Fruit fly (Drosophila melanogaster): ENCODE data around the gene Scgbeta.

DNA sequence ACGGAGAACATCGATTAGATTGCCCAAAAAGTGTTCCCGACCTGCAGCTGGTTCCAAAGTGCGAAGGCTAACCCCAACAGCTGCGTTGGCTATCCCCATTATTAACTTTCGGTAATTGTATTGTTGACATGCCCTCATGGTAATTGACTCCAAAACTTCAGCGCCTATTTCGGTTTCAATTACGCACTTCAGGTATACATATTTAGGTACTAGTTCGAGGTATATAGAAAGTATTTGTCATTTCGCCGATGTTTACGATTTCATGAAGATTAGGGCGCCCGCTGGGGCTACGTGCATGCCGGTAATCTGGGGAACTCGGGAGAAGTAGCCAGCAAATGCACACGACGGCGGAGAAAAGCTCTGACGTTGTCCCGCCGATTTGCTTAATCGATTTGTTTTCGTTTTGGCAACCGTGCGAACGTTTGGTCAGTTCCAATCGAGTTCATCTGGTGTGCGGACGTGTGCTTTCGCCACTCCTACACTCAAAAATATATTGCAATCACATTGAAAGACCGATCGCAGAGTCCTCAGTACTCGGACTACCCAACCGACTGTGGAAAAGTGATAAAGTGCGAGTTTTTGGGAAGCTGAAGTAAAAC, 18.9 kb upstream of the Scgbeta start:
- TF ChIP-seq psq (optimal IDR thresholded peaks at IDR 0.05): no peak
- no peak for TF ChIP-seq insv (optimal IDR thresholded peaks at IDR 0.05)

All from Kc167 (cell line).